Fruit fly (Drosophila melanogaster) whole organism, wandering third instar larva: Measurements from ENCODE around the gene CG33635.

Experiments used
- Abd-B ChIP-seq: fragments of >200 bp; optimal IDR thresholded peaks from 2 replicates; lab custom pipeline; 2017; ENCODE audit warnings: missing biosample characterization, missing genetic modification characterization
- Dfd ChIP-seq: fragments of >200 bp; optimal IDR thresholded peaks from 2 replicates; lab custom pipeline; 2017; ENCODE audit warnings: missing biosample characterization, missing genetic modification characterization
- Hnf4 ChIP-seq: fragments of 200-800 bp; sonication (Bioruptor generic); optimal IDR thresholded peaks from 2 replicates; lab custom pipeline; 2016; ENCODE audit warnings: missing biosample characterization, mild to moderate bottlenecking, missing genetic modification characterization
- Hr78 ChIP-seq: fragments of >200 bp; optimal IDR thresholded peaks from 2 replicates; lab custom pipeline; 2017; ENCODE audit warnings: missing biosample characterization, missing genetic modification characterization
- Myc ChIP-seq: fragments of >200 bp; optimal IDR thresholded peaks from 2 replicates; lab custom pipeline; 2017
- Sp1 ChIP-seq: fragments of 200-800 bp; sonication (Bioruptor generic); optimal IDR thresholded peaks from 3 replicates; lab custom pipeline; 2019; ENCODE audit warnings: missing biosample characterization, mild to moderate bottlenecking, missing genetic modification characterization, moderate library complexity
- Vsx2 ChIP-seq: fragments of 200-300, 225-300 bp; sonication (Bioruptor generic); optimal IDR thresholded peaks from 2 replicates; lab custom pipeline; 2018; ENCODE audit warnings: missing biosample characterization, missing genetic modification characterization; ENCODE audit not compliant: partially characterized antibody
- pan ChIP-seq: fragments of >200 bp; optimal IDR thresholded peaks from 2 replicates; lab custom pipeline; 2017
- rgr ChIP-seq: fragments of 200-800 bp; sonication (Bioruptor generic); optimal IDR thresholded peaks from 3 replicates; lab custom pipeline; 2016; ENCODE audit warnings: missing biosample characterization, mild to moderate bottlenecking, missing genetic modification characterization

DNA sequence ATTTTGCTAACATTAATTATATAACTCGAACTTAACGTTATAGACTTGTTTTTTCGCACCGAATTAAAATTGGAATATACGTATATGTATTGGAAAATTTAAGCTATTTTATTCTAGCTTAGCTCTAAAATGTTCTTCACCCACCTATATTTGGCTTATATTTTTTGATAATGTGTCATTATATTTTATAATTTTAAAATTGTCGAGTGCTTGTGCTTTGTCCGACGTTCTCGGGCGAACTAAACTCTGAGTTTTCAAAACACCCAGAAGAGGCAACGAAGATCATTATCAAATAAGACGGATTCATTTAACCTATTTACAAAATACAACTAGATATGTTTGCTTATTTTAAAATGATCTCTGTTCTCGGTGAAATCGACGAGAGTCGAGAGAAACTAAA lies 48.1 kb upstream of the CG33635 start:
- TF ChIP-seq Hnf4 (GFP tag; lab: Kevin White, UChicago) (no peak), rgr (no peak), Vsx2 (GFP tag; lab: Kevin White, UChicago) (no peak), Dfd (no peak), pan (lab: Kevin White, UChicago) (no peak), Myc (lab: Kevin White, UChicago) (no peak), Abd-B (no peak), Sp1 (no peak), Hr78 (GFP tag; lab: Kevin White, UChicago) (no peak)
